Worm (Caenorhabditis elegans): ENCODE data around the gene lido-5.

The lido-5 gene

ce11 chrX:17093199-17093598 is 17.3 kb downstream of the lido-5 start, which contains the start of gene C08A9.3:
Gene C08A9.3, minus strand, starts transcription at chrX:17093299.
- TF ChIP-seq pes-1 (GFP tag; IDR thresholded peaks at IDR 0.05) (no peak), tbx-37 (GFP tag; conservative IDR thresholded peaks at IDR 0.05) (no peak), ets-7 (tag; optimal IDR thresholded peaks at IDR 0.05) (no peak), ceh-13 (GFP tag; optimal IDR thresholded peaks at IDR 0.05) (no peak), hnd-1 (tag; optimal IDR thresholded peaks at IDR 0.05) (no peak), tbx-11 (GFP tag; IDR thresholded peaks at IDR 0.05) (no peak), B0310.2 (tag; optimal IDR thresholded peaks at IDR 0.05) (no peak), flt-1 (GFP tag; IDR thresholded peaks at IDR 0.05) (no peak), hmbx-1 (tag; optimal IDR thresholded peaks at IDR 0.05) (no peak), sea-1 (GFP tag; conservative IDR thresholded peaks at IDR 0.05) (no peak)

- TF ChIP-seq ceh-13 (GFP tag; optimal IDR thresholded peaks at IDR 0.05) (no peak), ets-7 (tag; optimal IDR thresholded peaks at IDR 0.05) (no peak), scrt-1 (GFP tag; IDR thresholded peaks at IDR 0.05) (no peak), pes-1 (GFP tag; IDR thresholded peaks at IDR 0.05) (no peak), aly-1 (tag; optimal IDR thresholded peaks at IDR 0.05) (no peak)
Measured at ce11 chrX:17092416-17092815, 18.0 kb downstream of the lido-5 start, which contains the start of gene sod-3. Gene sod-3, plus strand, starts transcription at chrX:17092753.

ce11 chrX:17080635-17081376 is 29.6 kb downstream of the lido-5 start, which contains the start of the genes irld-23 and C08A9.10:
Gene irld-23, minus strand, starts transcription at chrX:17080685.
Gene C08A9.10, plus strand, starts transcription at chrX:17081179.
- TF ChIP-seq ceh-13 (GFP tag; optimal IDR thresholded peaks at IDR 0.05) (no peak), F13C5.2 (tag; optimal IDR thresholded peaks at IDR 0.05) (no peak), sea-1 (GFP tag; conservative IDR thresholded peaks at IDR 0.05) (no peak), tbx-37 (GFP tag; conservative IDR thresholded peaks at IDR 0.05) (no peak), B0310.2 (tag; optimal IDR thresholded peaks at IDR 0.05) (no peak), aly-1 (tag; optimal IDR thresholded peaks at IDR 0.05) (no peak), pes-1 (GFP tag; IDR thresholded peaks at IDR 0.05) (no peak), ets-7 (tag; optimal IDR thresholded peaks at IDR 0.05) (no peak)

- TF ChIP-seq ama-1 (optimal IDR thresholded peaks at IDR 0.05) (no peak), tbx-11 (GFP tag; IDR thresholded peaks at IDR 0.05) (no peak), B0310.2 (tag; optimal IDR thresholded peaks at IDR 0.05) (no peak), hmg-4 (GFP tag; optimal IDR thresholded peaks at IDR 0.05) (no peak), tra-4 (tag; optimal IDR thresholded peaks at IDR 0.05) (no peak), aly-1 (tag; optimal IDR thresholded peaks at IDR 0.05) (no peak), F13C5.2 (tag; optimal IDR thresholded peaks at IDR 0.05) (no peak), ets-7 (tag; optimal IDR thresholded peaks at IDR 0.05) (no peak), pes-1 (GFP tag; IDR thresholded peaks at IDR 0.05) (no peak), hmbx-1 (tag; optimal IDR thresholded peaks at IDR 0.05) (no peak), hnd-1 (tag; optimal IDR thresholded peaks at IDR 0.05) (no peak), tbx-37 (GFP tag; conservative IDR thresholded peaks at IDR 0.05) (no peak), sea-1 (GFP tag; conservative IDR thresholded peaks at IDR 0.05) (no peak), flt-1 (GFP tag; IDR thresholded peaks at IDR 0.05) (no peak), ceh-36 (tag; optimal IDR thresholded peaks at IDR 0.05) (no peak), scrt-1 (GFP tag; IDR thresholded peaks at IDR 0.05) (no peak), ceh-13 (GFP tag; optimal IDR thresholded peaks at IDR 0.05) (no peak)
Measured at ce11 chrX:17072088-17072487, 38.4 kb downstream of the lido-5 start, which contains the start of gene C30G4.4. Gene C30G4.4, minus strand, starts transcription at chrX:17072188.

- TF ChIP-seq ceh-13 (GFP tag; optimal IDR thresholded peaks at IDR 0.05) (no peak), tra-4 (tag; optimal IDR thresholded peaks at IDR 0.05) (no peak), ets-7 (tag; optimal IDR thresholded peaks at IDR 0.05) (no peak), hmbx-1 (tag; optimal IDR thresholded peaks at IDR 0.05) (no peak), flt-1 (GFP tag; IDR thresholded peaks at IDR 0.05) (no peak), hmg-4 (GFP tag; optimal IDR thresholded peaks at IDR 0.05) (no peak), ama-1 (optimal IDR thresholded peaks at IDR 0.05) (no peak), hnd-1 (tag; optimal IDR thresholded peaks at IDR 0.05) (no peak), sea-1 (GFP tag; conservative IDR thresholded peaks at IDR 0.05) (no peak), scrt-1 (GFP tag; IDR thresholded peaks at IDR 0.05) (no peak), aly-1 (tag; optimal IDR thresholded peaks at IDR 0.05) (no peak), ceh-36 (tag; optimal IDR thresholded peaks at IDR 0.05) (no peak)
Measured at ce11 chrX:17070495-17070894, 40.0 kb downstream of the lido-5 start.

ce11 chrX:17066937-17067336 is 43.5 kb downstream of the lido-5 start:
- TF ChIP-seq ceh-36 (tag; optimal IDR thresholded peaks at IDR 0.05), result no peak
- no peak for TF ChIP-seq scrt-1 (GFP tag; IDR thresholded peaks at IDR 0.05)
- TF ChIP-seq pes-1 (GFP tag; IDR thresholded peaks at IDR 0.05), result no peak
- no peak for TF ChIP-seq ceh-13 (GFP tag; optimal IDR thresholded peaks at IDR 0.05)
- TF ChIP-seq aly-1 (tag; optimal IDR thresholded peaks at IDR 0.05), result no peak
- TF ChIP-seq flt-1 (GFP tag; IDR thresholded peaks at IDR 0.05), result no peak
- no peak for TF ChIP-seq tbx-11 (GFP tag; IDR thresholded peaks at IDR 0.05)
- TF ChIP-seq F13C5.2 (tag; optimal IDR thresholded peaks at IDR 0.05), result no peak
- no peak for TF ChIP-seq tbx-37 (GFP tag; conservative IDR thresholded peaks at IDR 0.05)
- TF ChIP-seq tra-4 (tag; optimal IDR thresholded peaks at IDR 0.05), result no peak
- no peak for TF ChIP-seq sea-1 (GFP tag; conservative IDR thresholded peaks at IDR 0.05)
- no peak for TF ChIP-seq hmg-4 (GFP tag; optimal IDR thresholded peaks at IDR 0.05)
- no peak for TF ChIP-seq B0310.2 (tag; optimal IDR thresholded peaks at IDR 0.05)
- TF ChIP-seq hmbx-1 (tag; optimal IDR thresholded peaks at IDR 0.05), result no peak
- TF ChIP-seq ama-1 (optimal IDR thresholded peaks at IDR 0.05), result no peak
- TF ChIP-seq hnd-1 (tag; optimal IDR thresholded peaks at IDR 0.05), result no peak

ce11 chrX:17064820-17065219 is 45.6 kb downstream of the lido-5 start:
- TF ChIP-seq ceh-36 (tag; optimal IDR thresholded peaks at IDR 0.05) (no peak), flt-1 (GFP tag; IDR thresholded peaks at IDR 0.05) (no peak), ama-1 (optimal IDR thresholded peaks at IDR 0.05) (no peak), hnd-1 (tag; optimal IDR thresholded peaks at IDR 0.05) (no peak), hmbx-1 (tag; optimal IDR thresholded peaks at IDR 0.05) (no peak), F13C5.2 (tag; optimal IDR thresholded peaks at IDR 0.05) (no peak), tbx-11 (GFP tag; IDR thresholded peaks at IDR 0.05) (no peak), tbx-37 (GFP tag; conservative IDR thresholded peaks at IDR 0.05) (no peak), ceh-13 (GFP tag; optimal IDR thresholded peaks at IDR 0.05) (no peak), B0310.2 (tag; optimal IDR thresholded peaks at IDR 0.05) (no peak), hmg-4 (GFP tag; optimal IDR thresholded peaks at IDR 0.05) (no peak), pes-1 (GFP tag; IDR thresholded peaks at IDR 0.05) (no peak), sea-1 (GFP tag; conservative IDR thresholded peaks at IDR 0.05) (no peak), aly-1 (tag; optimal IDR thresholded peaks at IDR 0.05) (no peak), ets-7 (tag; optimal IDR thresholded peaks at IDR 0.05) (no peak), tra-4 (tag; optimal IDR thresholded peaks at IDR 0.05) (no peak), scrt-1 (GFP tag; IDR thresholded peaks at IDR 0.05) (no peak)

Data from whole organism, early embryonic.